Fruit fly (Drosophila melanogaster) whole organism, embryonic: ENCODE measurements around the gene ZnT77C.

Source experiments
- Antp ChIP-seq: fragments of 200-800 bp; sonication (Bioruptor generic); optimal IDR thresholded peaks from 3 replicates; lab custom pipeline; 2016; ENCODE audit warnings: missing biosample characterization, missing genetic modification characterization
- CG10543 ChIP-seq: fragments of 200-800 bp; sonication (Bioruptor generic); optimal IDR thresholded peaks from 3 replicates; lab custom pipeline; 2017; ENCODE audit warnings: missing biosample characterization, mild to moderate bottlenecking, missing genetic modification characterization, moderate library complexity
- CG10654 ChIP-seq: fragments of 200-800 bp; sonication (Bioruptor generic); optimal IDR thresholded peaks from 2 replicates; lab custom pipeline; 2016; ENCODE audit warnings: missing biosample characterization, missing genetic modification characterization
- CG13296 ChIP-seq: fragments of 200-800 bp; sonication (Bioruptor generic); optimal IDR thresholded peaks from 3 replicates; lab custom pipeline; 2018; ENCODE audit warnings: missing biosample characterization, mild to moderate bottlenecking, missing genetic modification characterization
- CG14710 ChIP-seq: fragments of 200-800 bp; sonication (Bioruptor generic); optimal IDR thresholded peaks from 3 replicates; lab custom pipeline; 2019; ENCODE audit warnings: missing biosample characterization, mild to moderate bottlenecking, missing genetic modification characterization, moderate library complexity
- CG15011 ChIP-seq: fragments of 200-800 bp; sonication (Bioruptor generic); optimal IDR thresholded peaks from 3 replicates; lab custom pipeline; 2018; ENCODE audit warnings: missing biosample characterization, mild to moderate bottlenecking, missing genetic modification characterization
- CG16815 ChIP-seq: fragments of 200-800 bp; sonication (Bioruptor generic); optimal IDR thresholded peaks from 3 replicates; lab custom pipeline; 2017; ENCODE audit warnings: missing biosample characterization, mild to moderate bottlenecking, missing genetic modification characterization
- CG18476 ChIP-seq: fragments of 200-800 bp; sonication (Bioruptor generic); optimal IDR thresholded peaks from 2 replicates; lab custom pipeline; 2016; ENCODE audit warnings: missing biosample characterization, mild to moderate bottlenecking, missing genetic modification characterization
- CG18764 ChIP-seq: fragments of 200-800 bp; sonication (Bioruptor generic); optimal IDR thresholded peaks from 3 replicates; lab custom pipeline; 2016; ENCODE audit warnings: missing biosample characterization, missing genetic modification characterization
- CG2199 ChIP-seq: fragments of 200-800 bp; sonication (Bioruptor generic); IDR thresholded peaks from 3 replicates; pipeline ENCODE4 v1.3.6; 2022; ENCODE audit warnings: missing biosample characterization, missing genetic modification characterization
- CG32767 ChIP-seq: fragments of 200-800 bp; sonication (Bioruptor generic); IDR thresholded peaks from 2 replicates; pipeline ENCODE4 v1.3.6; 2022; ENCODE audit warnings: missing biosample characterization, missing genetic modification characterization
- CG32772 ChIP-seq: fragments of 200-800 bp; sonication (Bioruptor generic); IDR thresholded peaks from 2 replicates; pipeline ENCODE4 v1.3.6; 2022; ENCODE audit warnings: missing biosample characterization, missing genetic modification characterization
- CG34224 ChIP-seq: fragments of 200-800 bp; sonication (Bioruptor generic); IDR thresholded peaks from 3 replicates; pipeline ENCODE4 v1.3.6; 2022; ENCODE audit warnings: missing biosample characterization, missing genetic modification characterization; ENCODE audit not compliant: partially characterized antibody
- CG34422 ChIP-seq: fragments of 200-800 bp; sonication (Bioruptor generic); IDR thresholded peaks from 3 replicates; pipeline ENCODE4 v1.3.6; 2022; ENCODE audit warnings: missing biosample characterization, missing genetic modification characterization
- CG3726 ChIP-seq: fragments of 200-800 bp; sonication (Bioruptor generic); IDR thresholded peaks from 3 replicates; pipeline ENCODE4, ENCODE4 v1.3.6; 2022; ENCODE audit warnings: missing biosample characterization, missing genetic modification characterization
- CG7786 ChIP-seq: fragments of 200-800 bp; sonication (Bioruptor generic); optimal IDR thresholded peaks from 2 replicates; lab custom pipeline; 2016; ENCODE audit warnings: missing biosample characterization, missing genetic modification characterization
- CG8359 ChIP-seq: fragments of 200-800 bp; sonication (Bioruptor generic); optimal IDR thresholded peaks from 2 replicates; lab custom pipeline; 2017; ENCODE audit warnings: missing biosample characterization, mild to moderate bottlenecking, missing genetic modification characterization, borderline replicate concordance
- CG8765 ChIP-seq: fragments of 200-800 bp; sonication (Bioruptor generic); IDR thresholded peaks from 2 replicates; pipeline ENCODE4 v1.3.6; 2022; ENCODE audit warnings: missing biosample characterization, missing genetic modification characterization
- CkIIα-i1 ChIP-seq: fragments of 200-800 bp; sonication (Bioruptor generic); IDR thresholded peaks from 2 replicates; pipeline ENCODE4 v1.3.6; 2022; ENCODE audit warnings: missing biosample characterization, missing genetic modification characterization
- D19A ChIP-seq: fragments of 200-800 bp; optimal IDR thresholded peaks from 3 replicates; lab custom pipeline; 2019; ENCODE audit warnings: missing biosample characterization, mild to moderate bottlenecking, missing genetic modification characterization, moderate library complexity
- Dek ChIP-seq: fragments of 200-800 bp; sonication (Bioruptor generic); optimal IDR thresholded peaks from 3 replicates; lab custom pipeline; 2019; ENCODE audit warnings: missing biosample characterization, mild to moderate bottlenecking, missing genetic modification characterization, moderate library complexity
- Doc3 ChIP-seq: fragments of 200-800 bp; sonication (Bioruptor generic); IDR thresholded peaks from 3 replicates; pipeline ENCODE4 v1.3.6; 2022; ENCODE audit warnings: missing biosample characterization, missing genetic modification characterization; ENCODE audit not compliant: partially characterized antibody
- Elba2 ChIP-seq: fragments of 200-800 bp; sonication (Bioruptor generic); optimal IDR thresholded peaks from 3 replicates; lab custom pipeline; 2016; ENCODE audit warnings: missing biosample characterization, missing genetic modification characterization
- HHEX ChIP-seq: fragments of 200-800 bp; sonication (Bioruptor generic); optimal IDR thresholded peaks from 3 replicates; lab custom pipeline; 2017; ENCODE audit warnings: missing biosample characterization, mild to moderate bottlenecking, missing genetic modification characterization, missing genetic modification reagents
- Hr3 ChIP-seq: fragments of 200-800 bp; sonication (Bioruptor generic); optimal IDR thresholded peaks from 3 replicates; lab custom pipeline; 2016; ENCODE audit warnings: missing biosample characterization, missing genetic modification characterization
- Hsf ChIP-seq: fragments of 200-800 bp; sonication (Bioruptor generic); optimal IDR thresholded peaks from 3 replicates; lab custom pipeline; 2016; ENCODE audit warnings: missing biosample characterization, missing genetic modification characterization
- Max ChIP-seq: fragments of 200-800 bp; sonication (Bioruptor generic); optimal IDR thresholded peaks from 2 replicates; lab custom pipeline; 2016; ENCODE audit warnings: missing biosample characterization, mild to moderate bottlenecking, missing genetic modification characterization
- Med ChIP-seq: fragments of 200-800 bp; sonication (Bioruptor generic); peaks from one replicate; lab custom pipeline; 2016; ENCODE audit warnings: missing biosample characterization, missing genetic modification characterization, mild to moderate bottlenecking, inconsistent platforms, moderate library complexity
- NK7.1 ChIP-seq: fragments of 200-800 bp; sonication (Bioruptor generic); optimal IDR thresholded peaks from 3 replicates; lab custom pipeline; 2016; ENCODE audit warnings: missing biosample characterization, missing genetic modification characterization
- Nf-YC ChIP-seq: fragments of 200-800 bp; optimal IDR thresholded peaks from 3 replicates; lab custom pipeline; 2019; ENCODE audit warnings: missing biosample characterization, mild to moderate bottlenecking, missing genetic modification characterization, moderate library complexity
- Oli ChIP-seq: fragments of 200-800 bp; sonication (Bioruptor generic); optimal IDR thresholded peaks from 2 replicates; lab custom pipeline; 2018; ENCODE audit warnings: missing biosample characterization, mild to moderate bottlenecking, missing genetic modification characterization, moderate library complexity
- Poxn ChIP-seq: fragments of 200-800 bp; sonication (Bioruptor generic); IDR thresholded peaks from 2 replicates; pipeline ENCODE4 v1.3.6; 2022; ENCODE audit warnings: missing biosample characterization, missing genetic modification characterization
- Spps ChIP-seq: fragments of 200-800 bp; sonication (Bioruptor generic); optimal IDR thresholded peaks from 2 replicates; lab custom pipeline; 2018; ENCODE audit warnings: missing biosample characterization, mild to moderate bottlenecking, missing genetic modification characterization
- az2 ChIP-seq: fragments of 200-800 bp; sonication (Bioruptor generic); optimal IDR thresholded peaks from 3 replicates; lab custom pipeline; 2016; ENCODE audit warnings: missing biosample characterization, missing genetic modification characterization
- br ChIP-seq: fragments of >200 bp; optimal IDR thresholded peaks from 2 replicates; lab custom pipeline; 2017
- caup ChIP-seq: fragments of 200-800 bp; sonication (Bioruptor generic); optimal IDR thresholded peaks from 3 replicates; lab custom pipeline; 2017; ENCODE audit warnings: missing biosample characterization, mild to moderate bottlenecking, missing genetic modification characterization, moderate library complexity; ENCODE audit not compliant: severe bottlenecking
- croc ChIP-seq: fragments of 200-800 bp; sonication (Bioruptor generic); conservative IDR thresholded peaks from 3 replicates; pipeline ENCODE4 v1.3.6; 2022; ENCODE audit warnings: missing biosample characterization, missing genetic modification characterization
- dati ChIP-seq: fragments of 200-800 bp; sonication (Bioruptor generic); IDR thresholded peaks from 2 replicates; pipeline ENCODE4 v1.3.6; 2022; ENCODE audit warnings: missing biosample characterization, missing genetic modification characterization
- emc ChIP-seq: fragments of 200-800 bp; sonication (Bioruptor generic); optimal IDR thresholded peaks from 2 replicates; lab custom pipeline; 2016; ENCODE audit warnings: missing biosample characterization, missing genetic modification characterization
- fd64A ChIP-seq: fragments of 200-800 bp; sonication (Bioruptor generic); optimal IDR thresholded peaks from 3 replicates; lab custom pipeline; 2018; ENCODE audit warnings: missing biosample characterization, mild to moderate bottlenecking, missing genetic modification characterization
- gsb ChIP-seq: fragments of 200-800 bp; sonication (Bioruptor generic); IDR thresholded peaks from 2 replicates; pipeline ENCODE4 v1.3.6; 2022; ENCODE audit warnings: missing biosample characterization, missing genetic modification characterization
- her ChIP-seq: fragments of 200-800 bp; sonication (Bioruptor generic); optimal IDR thresholded peaks from 2 replicates; lab custom pipeline; 2016; ENCODE audit warnings: missing biosample characterization, missing genetic modification characterization
- inv ChIP-seq: fragments of 200-800 bp; sonication (Bioruptor generic); IDR thresholded peaks from 2 replicates; pipeline ENCODE4 v1.3.6; 2022; ENCODE audit warnings: missing biosample characterization, missing genetic modification characterization; ENCODE audit not compliant: partially characterized antibody
- knrl ChIP-seq: fragments of 200-800 bp; sonication (Bioruptor generic); IDR thresholded peaks from 3 replicates; pipeline ENCODE4 v1.3.6; 2022; ENCODE audit warnings: missing biosample characterization, missing genetic modification characterization; ENCODE audit not compliant: partially characterized antibody
- mam ChIP-seq: fragments of 200-800 bp; sonication (Bioruptor generic); optimal IDR thresholded peaks from 3 replicates; lab custom pipeline; 2016; ENCODE audit warnings: missing biosample characterization, missing genetic modification characterization
- stc ChIP-seq: fragments of 200-800 bp; sonication (Bioruptor generic); IDR thresholded peaks from 2 replicates; pipeline ENCODE4 v1.3.6; 2022; ENCODE audit warnings: missing biosample characterization, missing genetic modification characterization
- tx ChIP-seq: fragments of 200-800 bp; sonication (Bioruptor generic); optimal IDR thresholded peaks from 2 replicates; lab custom pipeline; 2016; ENCODE audit warnings: missing biosample characterization, missing genetic modification characterization
- unc-4 ChIP-seq: fragments of 200-800 bp; sonication (Bioruptor generic); IDR thresholded peaks from 2 replicates; pipeline ENCODE4 v1.3.6; 2022; ENCODE audit warnings: missing biosample characterization, missing genetic modification characterization; ENCODE audit not compliant: partially characterized antibody
- unpg ChIP-seq: fragments of 200-800 bp; sonication (Bioruptor generic); optimal IDR thresholded peaks from 3 replicates; lab custom pipeline; 2018; ENCODE audit warnings: missing biosample characterization, mild to moderate bottlenecking, missing genetic modification characterization, moderate library complexity

Gene ZnT77C

DNA sequence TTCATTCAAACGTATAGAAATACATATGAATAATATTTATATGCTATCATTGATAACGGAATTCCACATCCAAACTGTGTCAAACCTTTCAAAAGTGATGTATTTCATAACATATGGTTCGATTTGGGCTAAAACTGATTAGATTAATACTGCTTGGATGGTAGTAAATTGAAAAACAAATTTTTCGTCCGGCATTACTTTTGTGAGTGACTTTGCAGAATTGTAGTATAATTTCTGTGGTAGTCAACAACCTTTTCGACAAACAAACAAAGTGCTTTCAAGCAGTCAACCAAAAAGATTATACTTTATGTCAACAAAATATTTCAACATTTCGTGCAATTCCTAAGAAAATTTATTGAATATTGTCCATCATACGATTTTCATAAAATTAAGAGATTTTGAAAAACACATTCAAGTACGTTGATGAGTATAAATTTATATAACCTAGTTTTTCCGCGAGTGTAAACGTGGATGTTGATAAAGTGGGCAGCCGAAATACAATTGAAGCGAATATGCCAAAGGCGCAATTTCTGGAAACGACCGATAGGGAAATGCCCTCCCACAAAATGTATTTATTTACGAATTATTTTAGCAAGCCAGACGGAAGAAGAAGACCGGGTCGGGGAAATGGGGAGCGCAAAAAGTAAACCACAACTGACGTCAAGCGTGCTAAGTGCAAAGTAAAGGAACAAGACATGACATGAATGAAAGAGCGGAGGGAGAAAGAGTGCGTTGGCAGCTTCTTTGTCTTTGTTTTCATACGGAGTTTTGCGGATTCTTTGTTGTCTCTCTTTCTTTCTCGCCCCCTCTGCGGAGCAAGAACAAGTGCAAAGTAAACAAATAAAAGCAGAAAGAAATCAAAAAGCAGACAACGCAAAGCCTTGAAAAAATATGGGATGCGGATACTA, 23.4 kb upstream of the ZnT77C start (continued):
- TF ChIP-seq gsb (GFP tag; lab: Robert Waterston, UW) = no peak
- TF ChIP-seq az2 = peak; percentile 22
- TF ChIP-seq br (lab: Kevin White, UChicago) = no peak
- no peak for TF ChIP-seq dati (GFP tag; lab: Robert Waterston, UW)
- TF ChIP-seq Poxn = no peak
- TF ChIP-seq Dek (tag; lab: Kevin White, UChicago) = peak; percentile 42
- TF ChIP-seq caup (GFP tag; lab: Kevin White, UChicago) = peak; percentile 21
- no peak for TF ChIP-seq CkIIα-i1
- TF ChIP-seq CG10543 (GFP tag; lab: Kevin White, UChicago) = peak; percentile 21
- no peak for TF ChIP-seq Nf-YC (tag; lab: Kevin White, UChicago)
- peak; percentile 37 for TF ChIP-seq mam (GFP tag; lab: Kevin White, UChicago)
- TF ChIP-seq CG34224 (GFP tag; lab: Robert Waterston, UW) = no peak
- TF ChIP-seq unpg (GFP tag; lab: Kevin White, UChicago) = peak; percentile 55
- TF ChIP-seq CG16815 (GFP tag; lab: Kevin White, UChicago) = no peak
- TF ChIP-seq D19A = peak; percentile 9
- peak; percentile 51 for TF ChIP-seq CG7786
- no peak for TF ChIP-seq CG18764
- no peak for TF ChIP-seq stc
- no peak for TF ChIP-seq CG13296 (GFP tag; lab: Kevin White, UChicago)
- TF ChIP-seq CG34422 (GFP tag; lab: Robert Waterston, UW) = peak; percentile 50; the same call in 1 of the 3 replicates
- no peak for TF ChIP-seq Max (GFP tag; lab: Kevin White, UChicago)
- TF ChIP-seq Hr3 (GFP tag; lab: Kevin White, UChicago) = peak; percentile 6
- TF ChIP-seq Doc3 = no peak
- TF ChIP-seq CG8359 (GFP tag; lab: Kevin White, UChicago) = no peak
- TF ChIP-seq knrl (GFP tag; lab: Robert Waterston, UW) = no peak
- TF ChIP-seq CG14710 (tag; lab: Kevin White, UChicago) = no peak
- peak; percentile 41 for TF ChIP-seq Oli
- peak; percentile 84 for TF ChIP-seq Med (GFP tag; lab: Kevin White, UChicago)
- no peak for TF ChIP-seq unc-4 (GFP tag; lab: Robert Waterston, UW)
- TF ChIP-seq inv (GFP tag; lab: Robert Waterston, UW) = no peak
- TF ChIP-seq CG8765 (GFP tag; lab: Robert Waterston, UW) = no peak
- peak; percentile 7 for TF ChIP-seq CG10654 (GFP tag; lab: Kevin White, UChicago)
- no peak for TF ChIP-seq her (GFP tag; lab: Kevin White, UChicago)
- TF ChIP-seq CG2199 (GFP tag; lab: Robert Waterston, UW) = no peak
- no peak for TF ChIP-seq emc (GFP tag; lab: Kevin White, UChicago)
- no peak for TF ChIP-seq CG18476 (GFP tag; lab: Kevin White, UChicago)
- TF ChIP-seq CG15011 (GFP tag; lab: Kevin White, UChicago) = no peak
- no peak for TF ChIP-seq Antp (GFP tag; lab: Kevin White, UChicago)
- peak; percentile 39 for TF ChIP-seq Hsf (GFP tag; lab: Kevin White, UChicago)
- TF ChIP-seq croc (GFP tag; lab: Robert Waterston, UW) = no peak
- no peak for TF ChIP-seq CG32772 (GFP tag; lab: Robert Waterston, UW)
- TF ChIP-seq HHEX (GFP tag; lab: Kevin White, UChicago) = peak; percentile 39
- no peak for TF ChIP-seq CG32767 (GFP tag; lab: Robert Waterston, UW)
- peak; percentile 22 for TF ChIP-seq NK7.1 (GFP tag; lab: Kevin White, UChicago)
- TF ChIP-seq tx = no peak
- TF ChIP-seq Elba2 (GFP tag; lab: Kevin White, UChicago) = no peak
- TF ChIP-seq Spps (tag; lab: Kevin White, UChicago) = no peak
- no peak for TF ChIP-seq fd64A (GFP tag; lab: Kevin White, UChicago)
- TF ChIP-seq CG3726 (GFP tag; lab: Robert Waterston, UW) = no peak
